Fruit fly (Drosophila melanogaster) whole organism, prepupa: Measurements from ENCODE around the gene CG1428.

Experiments
- CG10631 ChIP-seq: fragments of 200-800 bp; sonication (Bioruptor generic); optimal IDR thresholded peaks from 2 replicates; lab custom pipeline; 2016; ENCODE audit warnings: missing biosample characterization, missing genetic modification characterization
- CG10669 ChIP-seq: fragments of 200-800 bp; sonication (Bioruptor generic); optimal IDR thresholded peaks from 3 replicates; lab custom pipeline; 2018; ENCODE audit warnings: missing biosample characterization, mild to moderate bottlenecking, missing genetic modification characterization, moderate library complexity
- CG11294 ChIP-seq: fragments of 200-800 bp; sonication (Bioruptor generic); IDR thresholded peaks from 2 replicates; pipeline ENCODE4 v1.3.6; 2022; ENCODE audit warnings: missing biosample characterization, missing genetic modification characterization
- CG11762 ChIP-seq: fragments of 200-800 bp; sonication (Bioruptor generic); optimal IDR thresholded peaks from 3 replicates; lab custom pipeline; 2016; ENCODE audit warnings: missing biosample characterization, missing genetic modification characterization; ENCODE audit not compliant: insufficient read depth
- CG11902 ChIP-seq: fragments of 200-800 bp; sonication (Bioruptor generic); optimal IDR thresholded peaks from 3 replicates; lab custom pipeline; 2016; ENCODE audit warnings: missing biosample characterization, missing genetic modification characterization
- CG15336 ChIP-seq: fragments of 200-800 bp; sonication (Bioruptor generic); IDR thresholded peaks from 2 replicates; pipeline ENCODE4 v1.3.6; 2022; ENCODE audit warnings: missing biosample characterization, missing genetic modification characterization
- CG1621 ChIP-seq: fragments of 200-800 bp; sonication (Bioruptor generic); optimal IDR thresholded peaks from 3 replicates; lab custom pipeline; 2018; ENCODE audit warnings: missing biosample characterization, mild to moderate bottlenecking, missing genetic modification characterization
- CG32006 ChIP-seq: fragments of 200-800 bp; sonication (Bioruptor generic); optimal IDR thresholded peaks from 3 replicates; lab custom pipeline; 2017; ENCODE audit warnings: missing biosample characterization, mild to moderate bottlenecking, missing genetic modification characterization
- CG4318 ChIP-seq: fragments of 200-800 bp; sonication (Bioruptor generic); optimal IDR thresholded peaks from 3 replicates; lab custom pipeline; 2017; ENCODE audit warnings: missing biosample characterization, mild to moderate bottlenecking, missing genetic modification characterization
- CG6163 ChIP-seq: fragments of 200-800 bp; sonication (Bioruptor generic); IDR thresholded peaks from 3 replicates; pipeline ENCODE4 v1.3.6; 2022; ENCODE audit warnings: missing biosample characterization, missing genetic modification characterization
- CG6276 ChIP-seq: fragments of 200-800 bp; sonication (Bioruptor generic); optimal IDR thresholded peaks from 2 replicates; lab custom pipeline; 2017; ENCODE audit warnings: missing biosample characterization, mild to moderate bottlenecking, missing genetic modification characterization
- CG6792 ChIP-seq: fragments of 200-800 bp; sonication (Bioruptor generic); optimal IDR thresholded peaks from 3 replicates; lab custom pipeline; 2016; ENCODE audit warnings: missing biosample characterization, missing genetic modification characterization
- CG6808 ChIP-seq: fragments of 200-800 bp; sonication (Bioruptor generic); optimal IDR thresholded peaks from 3 replicates; lab custom pipeline; 2017; ENCODE audit warnings: missing biosample characterization, missing genetic modification characterization, mild to moderate bottlenecking, moderate library complexity, missing genetic modification reagents
- CG6854 ChIP-seq: fragments of 200-800 bp; sonication (Bioruptor generic); optimal IDR thresholded peaks from 2 replicates; lab custom pipeline; 2017; ENCODE audit warnings: missing biosample characterization, mild to moderate bottlenecking, missing genetic modification characterization
- CG8632 ChIP-seq: fragments of 200-800 bp; sonication (Bioruptor generic); optimal IDR thresholded peaks from 3 replicates; lab custom pipeline; 2016; ENCODE audit warnings: missing biosample characterization, missing genetic modification characterization
- Eip78C ChIP-seq: fragments of 200-800 bp; sonication (Bioruptor generic); peaks from one replicate; lab custom pipeline; 2016; ENCODE audit warnings: missing biosample characterization, missing genetic modification characterization
- Ets21C ChIP-seq: fragments of 200-800 bp; sonication (Bioruptor generic); optimal IDR thresholded peaks from 3 replicates; lab custom pipeline; 2016; ENCODE audit warnings: missing biosample characterization, missing genetic modification characterization
- Ets96B ChIP-seq: fragments of 200-800 bp; optimal IDR thresholded peaks from 2 replicates; lab custom pipeline; 2019; ENCODE audit warnings: missing biosample characterization, mild to moderate bottlenecking, missing genetic modification characterization, moderate library complexity
- Hr38 ChIP-seq: sonication (Bioruptor generic); optimal IDR thresholded peaks from 2 replicates; lab custom pipeline; 2016; ENCODE audit warnings: missing biosample characterization, missing genetic modification characterization
- Hr39 ChIP-seq: fragments of 200-800 bp; sonication (Bioruptor generic); optimal IDR thresholded peaks from 2 replicates; lab custom pipeline; 2016; ENCODE audit warnings: missing biosample characterization, missing genetic modification characterization
- Hr4 ChIP-seq: fragments of 200-800 bp; sonication (Bioruptor generic); optimal IDR thresholded peaks from 3 replicates; lab custom pipeline; 2016; ENCODE audit warnings: missing biosample characterization, missing genetic modification characterization
- Lpt ChIP-seq: fragments of 200-800 bp; sonication (Bioruptor generic); optimal IDR thresholded peaks from 3 replicates; lab custom pipeline; 2016; ENCODE audit warnings: missing biosample characterization, missing genetic modification characterization
- OdsH ChIP-seq: fragments of 200-800 bp; sonication (Bioruptor generic); optimal IDR thresholded peaks from 3 replicates; lab custom pipeline; 2016; ENCODE audit warnings: missing biosample characterization, missing genetic modification characterization
- Sox14 ChIP-seq: fragments of 200-800 bp; sonication (Bioruptor generic); optimal IDR thresholded peaks from 3 replicates; lab custom pipeline; 2016; ENCODE audit warnings: missing biosample characterization, missing genetic modification characterization
- achi ChIP-seq: fragments of 200-800 bp; sonication (Bioruptor generic); optimal IDR thresholded peaks from 3 replicates; lab custom pipeline; 2016; ENCODE audit warnings: missing biosample characterization, missing genetic modification characterization
- dsx ChIP-seq: fragments of 200-800 bp; optimal IDR thresholded peaks from 3 replicates; lab custom pipeline; 2019; ENCODE audit warnings: missing biosample characterization, mild to moderate bottlenecking, missing genetic modification characterization, moderate library complexity; ENCODE audit not compliant: poor library complexity, severe bottlenecking
- fd59A ChIP-seq: fragments of 200-800 bp; sonication (Bioruptor generic); optimal IDR thresholded peaks from 2 replicates; lab custom pipeline; 2017; ENCODE audit warnings: missing biosample characterization, mild to moderate bottlenecking, missing genetic modification characterization, missing genetic modification reagents
- pdm3 ChIP-seq: fragments of 200-800 bp; sonication (Bioruptor generic); optimal IDR thresholded peaks from 3 replicates; lab custom pipeline; 2016; ENCODE audit warnings: missing biosample characterization, missing genetic modification characterization
- salr ChIP-seq, 2 experiments: fragments of 200-800 bp; sonication (Bioruptor generic); optimal IDR thresholded peaks; 3 replicates each; lab custom pipeline; 2016 to 2018; ENCODE audit warnings: missing biosample characterization in 2 of 2, missing genetic modification characterization in 2 of 2, mild to moderate bottlenecking in 1 of 2
- ss ChIP-seq, 2 experiments: fragments of 200-800 bp; sonication (Bioruptor generic); optimal IDR thresholded peaks; 2 replicates in 1 of 2; 3 replicates in 1 of 2; lab custom pipeline; 2017 to 2018; ENCODE audit warnings: mild to moderate bottlenecking in 2 of 2, missing biosample characterization in 2 of 2, missing genetic modification characterization in 2 of 2, moderate library complexity in 1 of 2
- svp ChIP-seq: fragments of 200-800 bp; sonication (Bioruptor generic); peaks from one replicate; lab custom pipeline; 2016; ENCODE audit warnings: missing biosample characterization, missing genetic modification characterization
- topi ChIP-seq: fragments of 200-800 bp; sonication (Bioruptor generic); optimal IDR thresholded peaks from 3 replicates; lab custom pipeline; 2016; ENCODE audit warnings: missing biosample characterization, missing genetic modification characterization
- vri ChIP-seq: fragments of 200-800 bp; sonication (Bioruptor generic); optimal IDR thresholded peaks from 3 replicates; lab custom pipeline; 2016; ENCODE audit warnings: missing biosample characterization, mild to moderate bottlenecking, missing genetic modification characterization

CG1428 gene

DNA sequence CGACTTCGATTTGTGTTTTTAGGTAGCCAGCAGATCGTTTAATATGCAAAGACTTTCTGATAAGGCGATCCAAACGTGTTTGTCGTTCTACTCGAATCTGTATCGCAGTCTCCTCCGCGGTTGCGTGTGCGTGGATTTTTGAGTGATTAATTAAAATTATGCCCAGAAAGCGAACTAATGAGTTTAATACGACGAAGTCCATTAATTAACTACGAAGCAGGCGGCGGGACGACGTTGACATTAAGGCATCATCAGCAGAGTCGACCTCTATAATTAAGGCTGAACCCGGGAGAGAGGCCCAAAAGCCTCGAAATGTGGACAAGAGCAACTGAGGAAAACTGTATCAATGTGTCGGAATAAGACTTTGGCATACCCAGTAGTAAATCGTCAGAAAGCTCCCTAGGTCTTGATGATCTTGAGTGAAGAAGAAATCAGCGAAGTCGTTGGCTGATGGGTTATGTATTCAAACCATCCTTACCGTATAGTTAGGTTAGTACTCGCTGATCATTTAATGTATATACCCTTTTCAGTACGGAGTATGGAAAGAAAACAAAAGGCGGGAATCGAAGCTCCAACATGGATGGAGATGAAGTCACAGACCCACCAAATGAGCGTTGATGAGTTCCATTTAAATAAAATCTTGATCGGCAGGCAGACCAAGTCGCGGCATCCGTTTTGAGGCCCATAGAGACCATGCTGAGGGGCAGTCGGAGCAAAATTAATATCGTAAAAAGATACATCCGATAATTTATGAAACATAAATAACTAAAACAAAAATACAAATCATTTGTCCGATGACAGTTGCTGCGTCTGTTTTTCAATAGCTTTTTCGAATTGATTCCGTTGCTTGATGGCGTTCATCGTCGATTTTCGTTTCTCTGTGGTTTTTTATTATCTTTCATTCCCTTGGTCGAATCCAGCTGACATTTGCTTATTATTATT is 38.8 kb upstream of the CG1428 start (continued):
- TF ChIP-seq CG1621 (tag; lab: Kevin White, UChicago) (peak; percentile 78), pdm3 (GFP tag; lab: Kevin White, UChicago) (peak; percentile 81), ss (GFP tag; optimal IDR thresholded peaks at IDR 0.05; lab: Kevin White, UChicago) (peak; percentile 15 to 66), CG11762 (GFP tag; lab: Kevin White, UChicago) (peak; percentile 45), vri (GFP tag; lab: Kevin White, UChicago) (peak; percentile 44), CG6792 (GFP tag; lab: Kevin White, UChicago) (peak; percentile 81), fd59A (GFP tag; lab: Kevin White, UChicago) (peak; percentile 70), CG6854 (no peak), CG10669 (GFP tag; lab: Kevin White, UChicago) (peak; percentile 82), CG6276 (GFP tag; lab: Kevin White, UChicago) (no peak), Sox14 (GFP tag; lab: Kevin White, UChicago) (peak; percentile 74), achi (GFP tag; lab: Kevin White, UChicago) (peak; percentile 74), CG6808 (GFP tag; lab: Kevin White, UChicago) (peak; percentile 70), CG8632 (GFP tag; lab: Kevin White, UChicago) (peak; percentile 77), CG11902 (GFP tag; lab: Kevin White, UChicago) (peak; percentile 90), CG6163 (GFP tag; lab: Robert Waterston, UW) (peak; percentile 65), Ets96B (peak; percentile 81), OdsH (GFP tag; lab: Kevin White, UChicago) (peak; percentile 75), CG10631 (GFP tag; lab: Kevin White, UChicago) (peak; percentile 72), Lpt (GFP tag; lab: Kevin White, UChicago) (no peak)

DNA sequence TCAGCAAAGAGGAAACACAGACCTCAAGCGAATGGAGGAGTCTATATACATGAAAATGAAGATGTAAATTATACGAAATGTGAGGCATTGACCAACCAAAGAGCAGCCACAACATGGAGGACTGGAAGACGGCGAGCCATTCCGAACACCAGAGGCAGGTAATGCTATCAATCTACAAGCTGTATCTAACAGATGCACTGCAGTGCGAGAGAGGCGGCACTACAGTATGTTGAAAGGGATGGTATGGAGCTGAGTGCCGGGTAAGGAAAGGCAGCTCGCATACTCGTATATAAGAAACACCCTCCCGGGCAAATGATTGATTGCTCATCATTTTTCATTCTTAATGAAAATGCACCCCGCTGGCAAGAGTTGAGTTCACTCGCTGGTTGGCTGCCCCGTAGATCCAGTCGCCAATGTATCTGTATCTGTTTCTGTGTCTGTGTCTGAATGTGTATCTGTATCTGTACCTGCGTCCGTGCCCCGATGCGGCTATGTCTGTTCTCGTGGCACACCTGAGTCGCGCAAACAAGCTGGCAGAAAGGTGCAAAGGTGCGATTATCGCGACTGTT is 37.3 kb upstream of the CG1428 start:
- peak in 1 of 2 experiments; percentile 14 for TF ChIP-seq ss (GFP tag; optimal IDR thresholded peaks at IDR 0.05; lab: Kevin White, UChicago)
- no peak for TF ChIP-seq salr (GFP tag; optimal IDR thresholded peaks at IDR 0.05; lab: Kevin White, UChicago)
- peak; percentile 45 for TF ChIP-seq svp
- TF ChIP-seq, all 60 proteins: peak for 2

DNA sequence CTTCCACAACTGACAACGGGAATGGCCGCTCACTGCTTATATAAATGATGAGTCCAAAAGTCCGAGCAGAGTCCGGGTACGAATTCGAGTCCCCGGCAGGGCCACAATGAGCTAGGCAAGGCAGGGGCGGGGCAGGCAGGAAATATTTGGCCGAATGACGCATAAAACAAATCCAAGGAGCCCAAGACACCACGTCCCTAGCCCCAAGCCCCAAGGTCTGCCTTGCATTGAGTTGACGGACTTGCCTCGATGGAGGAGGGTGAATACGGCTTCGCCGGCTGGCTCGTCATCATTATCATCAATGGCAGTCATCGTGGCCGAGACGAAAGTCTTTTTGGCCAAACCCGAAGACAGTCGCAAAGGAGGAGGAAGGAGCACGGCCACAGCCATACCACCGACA is 34.4 kb upstream of the CG1428 start:
- TF ChIP-seq Hr4 (GFP tag; lab: Kevin White, UChicago) (no peak), Hr38 (GFP tag; lab: Kevin White, UChicago) (no peak), Ets21C (GFP tag; lab: Kevin White, UChicago) (no peak), CG4318 (GFP tag; lab: Kevin White, UChicago) (no peak), fd59A (GFP tag; lab: Kevin White, UChicago) (no peak), ss (GFP tag; optimal IDR thresholded peaks at IDR 0.05; lab: Kevin White, UChicago) (no peak), CG6792 (GFP tag; lab: Kevin White, UChicago) (no peak), Eip78C (no peak), CG11294 (GFP tag; lab: Robert Waterston, UW) (no peak), CG1621 (tag; lab: Kevin White, UChicago) (no peak), CG15336 (no peak), topi (GFP tag; lab: Kevin White, UChicago) (no peak), Hr39 (GFP tag; lab: Kevin White, UChicago) (no peak), CG32006 (GFP tag; lab: Kevin White, UChicago) (no peak), dsx (GFP tag; lab: Kevin White, UChicago) (no peak)
